Fruit fly (Drosophila melanogaster) whole organism, prepupa: Measurements from ENCODE around the gene Hel89B.

Experiments
- Blimp-1 ChIP-seq: fragments of 200-800 bp; sonication (Bioruptor generic); optimal IDR thresholded peaks from 3 replicates; lab custom pipeline; 2017; ENCODE audit warnings: missing biosample characterization, missing genetic modification characterization, mild to moderate bottlenecking, moderate library complexity, missing genetic modification reagents
- CG10669 ChIP-seq: fragments of 200-800 bp; sonication (Bioruptor generic); optimal IDR thresholded peaks from 3 replicates; lab custom pipeline; 2018; ENCODE audit warnings: missing biosample characterization, mild to moderate bottlenecking, missing genetic modification characterization, moderate library complexity
- CG11902 ChIP-seq: fragments of 200-800 bp; sonication (Bioruptor generic); optimal IDR thresholded peaks from 3 replicates; lab custom pipeline; 2016; ENCODE audit warnings: missing biosample characterization, missing genetic modification characterization
- CG15336 ChIP-seq: fragments of 200-800 bp; sonication (Bioruptor generic); IDR thresholded peaks from 2 replicates; pipeline ENCODE4 v1.3.6; 2022; ENCODE audit warnings: missing biosample characterization, missing genetic modification characterization
- CG1621 ChIP-seq: fragments of 200-800 bp; sonication (Bioruptor generic); optimal IDR thresholded peaks from 3 replicates; lab custom pipeline; 2018; ENCODE audit warnings: missing biosample characterization, mild to moderate bottlenecking, missing genetic modification characterization
- CG16779 ChIP-seq: fragments of 200-800 bp; sonication (Bioruptor generic); optimal IDR thresholded peaks from 3 replicates; lab custom pipeline; 2017; ENCODE audit warnings: missing biosample characterization, mild to moderate bottlenecking, missing genetic modification characterization
- CG3032 ChIP-seq: fragments of 200-800 bp; optimal IDR thresholded peaks from 2 replicates; lab custom pipeline; 2019; ENCODE audit warnings: missing biosample characterization, mild to moderate bottlenecking, missing genetic modification characterization, moderate library complexity
- CG31627 ChIP-seq: fragments of 200-800 bp; sonication (Bioruptor generic); optimal IDR thresholded peaks from 3 replicates; lab custom pipeline; 2016; ENCODE audit warnings: missing biosample characterization, missing genetic modification characterization
- CG34406 ChIP-seq: fragments of 200-800 bp; sonication (Bioruptor generic); optimal IDR thresholded peaks from 3 replicates; lab custom pipeline; 2016; ENCODE audit warnings: missing biosample characterization, missing genetic modification characterization
- CG4318 ChIP-seq: fragments of 200-800 bp; sonication (Bioruptor generic); optimal IDR thresholded peaks from 3 replicates; lab custom pipeline; 2017; ENCODE audit warnings: missing biosample characterization, mild to moderate bottlenecking, missing genetic modification characterization
- CG6276 ChIP-seq: fragments of 200-800 bp; sonication (Bioruptor generic); optimal IDR thresholded peaks from 2 replicates; lab custom pipeline; 2017; ENCODE audit warnings: missing biosample characterization, mild to moderate bottlenecking, missing genetic modification characterization
- CG6792 ChIP-seq: fragments of 200-800 bp; sonication (Bioruptor generic); optimal IDR thresholded peaks from 3 replicates; lab custom pipeline; 2016; ENCODE audit warnings: missing biosample characterization, missing genetic modification characterization
- CG6808 ChIP-seq: fragments of 200-800 bp; sonication (Bioruptor generic); optimal IDR thresholded peaks from 3 replicates; lab custom pipeline; 2017; ENCODE audit warnings: missing biosample characterization, missing genetic modification characterization, mild to moderate bottlenecking, moderate library complexity, missing genetic modification reagents
- CG6854 ChIP-seq: fragments of 200-800 bp; sonication (Bioruptor generic); optimal IDR thresholded peaks from 2 replicates; lab custom pipeline; 2017; ENCODE audit warnings: missing biosample characterization, mild to moderate bottlenecking, missing genetic modification characterization
- CG8119 ChIP-seq: fragments of 200-800 bp; sonication (Bioruptor generic); IDR thresholded peaks from 3 replicates; pipeline ENCODE4 v1.3.6; 2022; ENCODE audit warnings: missing biosample characterization, missing genetic modification characterization
- CG8632 ChIP-seq: fragments of 200-800 bp; sonication (Bioruptor generic); optimal IDR thresholded peaks from 3 replicates; lab custom pipeline; 2016; ENCODE audit warnings: missing biosample characterization, missing genetic modification characterization
- CG9139 ChIP-seq: fragments of 200-800 bp; sonication (Bioruptor generic); optimal IDR thresholded peaks from 3 replicates; lab custom pipeline; 2017; ENCODE audit warnings: missing biosample characterization, mild to moderate bottlenecking, missing genetic modification characterization
- Eip75B ChIP-seq: fragments of 200-800 bp; sonication (Bioruptor generic); optimal IDR thresholded peaks from 3 replicates; lab custom pipeline; 2016; ENCODE audit warnings: missing biosample characterization, missing genetic modification characterization
- Eip78C ChIP-seq: fragments of 200-800 bp; sonication (Bioruptor generic); peaks from one replicate; lab custom pipeline; 2016; ENCODE audit warnings: missing biosample characterization, missing genetic modification characterization
- Eip93F ChIP-seq: fragments of 200-800 bp; sonication (Bioruptor generic); optimal IDR thresholded peaks from 2 replicates; lab custom pipeline; 2016; ENCODE audit warnings: missing biosample characterization, mild to moderate bottlenecking, missing genetic modification characterization
- Ets21C ChIP-seq: fragments of 200-800 bp; sonication (Bioruptor generic); optimal IDR thresholded peaks from 3 replicates; lab custom pipeline; 2016; ENCODE audit warnings: missing biosample characterization, missing genetic modification characterization
- Ets96B ChIP-seq: fragments of 200-800 bp; optimal IDR thresholded peaks from 2 replicates; lab custom pipeline; 2019; ENCODE audit warnings: missing biosample characterization, mild to moderate bottlenecking, missing genetic modification characterization, moderate library complexity
- Gug ChIP-seq: fragments of 200-800 bp; sonication (Bioruptor generic); IDR thresholded peaks from 2 replicates; pipeline ENCODE4 v1.3.6; 2022; ENCODE audit warnings: missing biosample characterization, missing genetic modification characterization
- Hr39 ChIP-seq: fragments of 200-800 bp; sonication (Bioruptor generic); optimal IDR thresholded peaks from 2 replicates; lab custom pipeline; 2016; ENCODE audit warnings: missing biosample characterization, missing genetic modification characterization
- Lpt ChIP-seq: fragments of 200-800 bp; sonication (Bioruptor generic); optimal IDR thresholded peaks from 3 replicates; lab custom pipeline; 2016; ENCODE audit warnings: missing biosample characterization, missing genetic modification characterization
- Met ChIP-seq: fragments of 200-800 bp; sonication (Bioruptor generic); optimal IDR thresholded peaks from 3 replicates; lab custom pipeline; 2016; ENCODE audit warnings: missing biosample characterization, missing genetic modification characterization
- achi ChIP-seq: fragments of 200-800 bp; sonication (Bioruptor generic); optimal IDR thresholded peaks from 3 replicates; lab custom pipeline; 2016; ENCODE audit warnings: missing biosample characterization, missing genetic modification characterization
- acj6 ChIP-seq: fragments of 200-800 bp; sonication (Bioruptor generic); optimal IDR thresholded peaks from 3 replicates; lab custom pipeline; 2016; ENCODE audit warnings: missing biosample characterization, missing genetic modification characterization
- dac ChIP-seq: fragments of 200-800 bp; sonication (Bioruptor generic); optimal IDR thresholded peaks from 2 replicates; lab custom pipeline; 2017; ENCODE audit warnings: missing biosample characterization, mild to moderate bottlenecking, missing genetic modification characterization
- dsx ChIP-seq: fragments of 200-800 bp; optimal IDR thresholded peaks from 3 replicates; lab custom pipeline; 2019; ENCODE audit warnings: missing biosample characterization, mild to moderate bottlenecking, missing genetic modification characterization, moderate library complexity; ENCODE audit not compliant: poor library complexity, severe bottlenecking
- eg ChIP-seq: fragments of 200-800 bp; sonication (Bioruptor generic); IDR thresholded peaks from 3 replicates; pipeline ENCODE4 v1.3.6; 2022; ENCODE audit warnings: missing biosample characterization, missing genetic modification characterization
- esn ChIP-seq: fragments of 200-800 bp; sonication (Bioruptor generic); optimal IDR thresholded peaks from 2 replicates; lab custom pipeline; 2016; ENCODE audit warnings: missing biosample characterization, mild to moderate bottlenecking, missing genetic modification characterization, moderate library complexity
- fd59A ChIP-seq: fragments of 200-800 bp; sonication (Bioruptor generic); optimal IDR thresholded peaks from 2 replicates; lab custom pipeline; 2017; ENCODE audit warnings: missing biosample characterization, mild to moderate bottlenecking, missing genetic modification characterization, missing genetic modification reagents
- fd85E ChIP-seq: fragments of 200-800 bp; sonication (Bioruptor generic); optimal IDR thresholded peaks from 3 replicates; lab custom pipeline; 2016; ENCODE audit warnings: missing biosample characterization, missing genetic modification characterization
- fkh ChIP-seq: fragments of 200-800 bp; sonication (Bioruptor generic); optimal IDR thresholded peaks from 3 replicates; lab custom pipeline; 2017; ENCODE audit warnings: missing biosample characterization, mild to moderate bottlenecking, missing genetic modification characterization, moderate library complexity
- lz ChIP-seq: fragments of 200-800 bp; sonication (Bioruptor generic); optimal IDR thresholded peaks from 3 replicates; lab custom pipeline; 2016; ENCODE audit warnings: missing biosample characterization, missing genetic modification characterization
- net ChIP-seq: fragments of 200-800 bp; sonication (Bioruptor generic); optimal IDR thresholded peaks from 3 replicates; lab custom pipeline; 2016; ENCODE audit warnings: missing biosample characterization, missing genetic modification characterization
- pdm3 ChIP-seq: fragments of 200-800 bp; sonication (Bioruptor generic); optimal IDR thresholded peaks from 3 replicates; lab custom pipeline; 2016; ENCODE audit warnings: missing biosample characterization, missing genetic modification characterization
- salr ChIP-seq, 2 experiments: fragments of 200-800 bp; sonication (Bioruptor generic); optimal IDR thresholded peaks; 3 replicates each; lab custom pipeline; 2016 to 2018; ENCODE audit warnings: missing biosample characterization in 2 of 2, missing genetic modification characterization in 2 of 2, mild to moderate bottlenecking in 1 of 2
- spab ChIP-seq: fragments of 200-800 bp; sonication (Bioruptor generic); optimal IDR thresholded peaks from 2 replicates; lab custom pipeline; 2017; ENCODE audit warnings: missing biosample characterization, mild to moderate bottlenecking, missing genetic modification characterization, missing genetic modification reagents
- ss ChIP-seq, 2 experiments: fragments of 200-800 bp; sonication (Bioruptor generic); optimal IDR thresholded peaks; 2 replicates in 1 of 2; 3 replicates in 1 of 2; lab custom pipeline; 2017 to 2018; ENCODE audit warnings: mild to moderate bottlenecking in 2 of 2, missing biosample characterization in 2 of 2, missing genetic modification characterization in 2 of 2, moderate library complexity in 1 of 2
- svp ChIP-seq: fragments of 200-800 bp; sonication (Bioruptor generic); peaks from one replicate; lab custom pipeline; 2016; ENCODE audit warnings: missing biosample characterization, missing genetic modification characterization
- topi ChIP-seq: fragments of 200-800 bp; sonication (Bioruptor generic); optimal IDR thresholded peaks from 3 replicates; lab custom pipeline; 2016; ENCODE audit warnings: missing biosample characterization, missing genetic modification characterization

The Hel89B gene

dm6 chr3R:15965169-15965568 is 7.9 kb upstream of the Hel89B start, which contains the start of the genes CG32856 and Rbf2 (continued):
- TF ChIP-seq CG1621 (no peak), CG16779 (tag; lab: Kevin White, UChicago) (peak; percentile 60), CG3032 (tag; lab: Kevin White, UChicago) (peak; percentile 77), lz (GFP tag; lab: Kevin White, UChicago) (peak; percentile 95), CG4318 (GFP tag; lab: Kevin White, UChicago) (no peak), CG34406 (GFP tag; lab: Kevin White, UChicago) (peak; percentile 89), salr (GFP tag; optimal IDR thresholded peaks at IDR 0.05; lab: Kevin White, UChicago) (no peak), Lpt (GFP tag; lab: Kevin White, UChicago) (no peak), CG15336 (GFP tag; lab: Robert Waterston, UW) (peak; percentile 90), eg (GFP tag; lab: Robert Waterston, UW) (no peak; the same call in 2 of the 3 replicates), fd85E (GFP tag; lab: Kevin White, UChicago) (no peak), Hr39 (GFP tag; lab: Kevin White, UChicago) (peak; percentile 93), spab (peak; percentile 61), dsx (GFP tag; lab: Kevin White, UChicago) (peak; percentile 91), topi (peak; percentile 79), Gug (GFP tag; lab: Robert Waterston, UW) (no peak), acj6 (peak; percentile 93), CG6808 (GFP tag; lab: Kevin White, UChicago) (no peak), dac (peak; percentile 65), CG8119 (GFP tag; lab: Robert Waterston, UW) (peak; percentile 89), esn (GFP tag; lab: Kevin White, UChicago) (peak; percentile 94), svp (GFP tag; lab: Kevin White, UChicago) (peak; percentile 95), CG10669 (GFP tag; lab: Kevin White, UChicago) (no peak), Eip93F (GFP tag; lab: Kevin White, UChicago) (no peak), achi (GFP tag; lab: Kevin White, UChicago) (peak; percentile 88), CG8632 (GFP tag; lab: Kevin White, UChicago) (peak; percentile 88), net (peak; percentile 87)

- TF ChIP-seq CG6792 (GFP tag; lab: Kevin White, UChicago) (no peak), ss (GFP tag; optimal IDR thresholded peaks at IDR 0.05; lab: Kevin White, UChicago) (peak; percentile 13 to 45), pdm3 (GFP tag; lab: Kevin White, UChicago) (no peak), Eip78C (GFP tag; lab: Kevin White, UChicago) (peak; percentile 21), fkh (GFP tag; lab: Kevin White, UChicago) (no peak), CG8119 (GFP tag; lab: Robert Waterston, UW) (no peak), fd59A (GFP tag; lab: Kevin White, UChicago) (no peak), CG4318 (GFP tag; lab: Kevin White, UChicago) (no peak), CG6808 (GFP tag; lab: Kevin White, UChicago) (peak; percentile 10), CG6854 (peak; percentile 12), CG1621 (peak; percentile 15), CG6276 (GFP tag; lab: Kevin White, UChicago) (no peak)
- TF ChIP-seq, all 60 proteins: peak for 5
These were observed 660 bp upstream of the Hel89B start, which contains the start of gene mor for dm6 chr3R:15972298-15972978. TSS of gene mor (minus strand) at chr3R:15972913.

- TF ChIP-seq ss (GFP tag; optimal IDR thresholded peaks at IDR 0.05; lab: Kevin White, UChicago) (peak in 1 of 2 experiments; percentile 28), Gug (GFP tag; lab: Robert Waterston, UW) (no peak), Lpt (GFP tag; lab: Kevin White, UChicago) (no peak), CG4318 (GFP tag; lab: Kevin White, UChicago) (no peak), CG31627 (GFP tag; lab: Kevin White, UChicago) (no peak), Hr39 (GFP tag; lab: Kevin White, UChicago) (no peak), fd85E (GFP tag; lab: Kevin White, UChicago) (no peak), CG10669 (GFP tag; lab: Kevin White, UChicago) (no peak), CG34406 (GFP tag; lab: Kevin White, UChicago) (no peak), salr (GFP tag; optimal IDR thresholded peaks at IDR 0.05; lab: Kevin White, UChicago) (no peak), CG11902 (no peak), pdm3 (GFP tag; lab: Kevin White, UChicago) (no peak), Ets96B (tag; lab: Kevin White, UChicago) (no peak), acj6 (no peak), Met (peak; percentile 16), CG6808 (GFP tag; lab: Kevin White, UChicago) (no peak), CG9139 (peak; percentile 42), dsx (GFP tag; lab: Kevin White, UChicago) (peak; percentile 75), Blimp-1 (GFP tag; lab: Kevin White, UChicago) (peak; percentile 32), Eip75B (GFP tag; lab: Kevin White, UChicago) (peak; percentile 25), CG6276 (GFP tag; lab: Kevin White, UChicago) (no peak), Ets21C (GFP tag; lab: Kevin White, UChicago) (no peak), Eip78C (GFP tag; lab: Kevin White, UChicago) (peak; percentile 24), CG8119 (GFP tag; lab: Robert Waterston, UW) (no peak)
These were observed 434 bp downstream of the Hel89B start for dm6 chr3R:15973488-15973975.
